Worm (Caenorhabditis elegans) whole organism, L4 larva: Measurements from ENCODE around the gene aagr-2.

Source experiments
- aly-2 ChIP-seq: sonication (generic microtip); optimal IDR thresholded peaks from 2 replicates; lab custom pipeline; 2018; ENCODE audit warnings: missing biosample characterization, missing genetic modification characterization
- lim-7 ChIP-seq: fragments of 200-800 bp; sonication (Bioruptor generic); IDR thresholded peaks from 2 replicates; pipeline ENCODE4 v1.3.6; 2022; ENCODE audit warnings: missing genetic modification characterization, missing compliant biosample characterization
- mdl-1 ChIP-seq, 2 experiments: fragments of 150-350 bp in 1 of 2; sonication (generic microtip) in 1 of 2; optimal IDR thresholded peaks; 2 replicates each; lab custom pipeline; 2014 to 2017; ENCODE audit warnings: missing biosample characterization in 2 of 2, missing genetic modification characterization in 2 of 2
- nhr-11 ChIP-seq: fragments of 150-350 bp; optimal IDR thresholded peaks from 2 replicates; lab custom pipeline; 2014; ENCODE audit warnings: missing biosample characterization, missing genetic modification characterization
- nhr-77 ChIP-seq: fragments of 150-350 bp; optimal IDR thresholded peaks from 2 replicates; lab custom pipeline; 2014; ENCODE audit warnings: missing biosample characterization, missing genetic modification characterization
- pha-4 ChIP-seq, 2 experiments: fragments of 150-350 bp in 1 of 2; fragments of 200-800 bp in 1 of 2; sonication (Bioruptor generic) in 1 of 2; IDR thresholded peaks in 1 of 2; optimal IDR thresholded peaks in 1 of 2; 2 replicates each; pipeline versions ENCODE4 v1.3.6 to Lab custom; 2014 to 2022; ENCODE audit warnings: missing genetic modification characterization in 2 of 2, missing genetic modification reagents in 2 of 2, missing biosample characterization in 1 of 2, missing compliant biosample characterization in 1 of 2
- pqm-1 ChIP-seq: sonication (generic microtip); optimal IDR thresholded peaks from 2 replicates; lab custom pipeline; 2017; ENCODE audit warnings: missing biosample characterization, missing genetic modification characterization
- skn-1 ChIP-seq: fragments of 150-350 bp; optimal IDR thresholded peaks from 2 replicates; lab custom pipeline; 2014; ENCODE audit warnings: missing biosample characterization, missing genetic modification characterization
- tra-1 ChIP-seq: fragments of 200-800 bp; sonication (Bioruptor generic); IDR thresholded peaks from 2 replicates; pipeline ENCODE4 v1.3.6; 2022; ENCODE audit warnings: missing genetic modification reagents, missing genetic modification characterization, missing compliant biosample characterization

ce11 chrII:4866045-4866444, 59.0 kb downstream of the aagr-2 start:
- TF ChIP-seq pha-4 (GFP tag; IDR thresholded peaks at IDR 0.05; lab: Robert Waterston, UW) (no peak), pha-4 (tag; optimal IDR thresholded peaks at IDR 0.05; lab: Kevin White, UChicago) (no peak), mdl-1 (tag; optimal IDR thresholded peaks at IDR 0.05; lab: Kevin White, UChicago) (no peak), lim-7 (GFP tag; lab: Robert Waterston, UW) (no peak), aly-2 (tag; lab: Kevin White, UChicago) (no peak), tra-1 (GFP tag; lab: Robert Waterston, UW) (no peak), nhr-77 (no peak), pqm-1 (no peak), nhr-11 (no peak), skn-1 (no peak)
